Worm (Caenorhabditis elegans) whole organism, L2 larva: ENCODE measurements around the gene mfsd-13.2.

Source experiments
- F13H6.1 ChIP-seq: sonication (generic microtip); optimal IDR thresholded peaks from 2 replicates; lab custom pipeline; 2016; ENCODE audit warnings: missing genetic modification characterization, missing compliant biosample characterization
- alr-1 ChIP-seq: fragments of 150-350 bp; optimal IDR thresholded peaks from 2 replicates; lab custom pipeline; 2014; ENCODE audit warnings: missing biosample characterization, missing genetic modification characterization
- ama-1 ChIP-seq: fragments of 150-350 bp; optimal IDR thresholded peaks from 2 replicates; lab custom pipeline; 2018; ENCODE audit warnings: inconsistent platforms
- blmp-1 ChIP-seq: sonication (generic microtip); optimal IDR thresholded peaks from 2 replicates; lab custom pipeline; 2017; ENCODE audit warnings: missing genetic modification characterization, mild to moderate bottlenecking, missing compliant biosample characterization, antibody characterized with exemption, moderate library complexity; ENCODE audit not compliant: insufficient read depth
- ceh-16 ChIP-seq: fragments of 150-350 bp; optimal IDR thresholded peaks from 2 replicates; lab custom pipeline; 2014; ENCODE audit warnings: missing biosample characterization, missing genetic modification characterization
- ceh-82 ChIP-seq: fragments of 150-350 bp; optimal IDR thresholded peaks from 2 replicates; lab custom pipeline; 2014; ENCODE audit warnings: missing biosample characterization, missing genetic modification characterization
- crh-2 ChIP-seq: sonication (generic microtip); optimal IDR thresholded peaks from 2 replicates; lab custom pipeline; 2017; ENCODE audit warnings: missing biosample characterization, missing genetic modification characterization
- dmd-4 ChIP-seq: sonication (generic microtip); optimal IDR thresholded peaks from 2 replicates; lab custom pipeline; 2017; ENCODE audit warnings: missing biosample characterization, missing genetic modification characterization
- egl-27 ChIP-seq: sonication (generic microtip); optimal IDR thresholded peaks from 3 replicates; lab custom pipeline; 2017; ENCODE audit warnings: missing biosample characterization, missing genetic modification reagents, missing genetic modification characterization
- elt-3 ChIP-seq: sonication (generic microtip); optimal IDR thresholded peaks from 2 replicates; lab custom pipeline; 2017; ENCODE audit warnings: missing biosample characterization, missing genetic modification characterization
- fos-1 ChIP-seq: fragments of 150-350 bp; optimal IDR thresholded peaks from 2 replicates; lab custom pipeline; 2014; ENCODE audit warnings: missing biosample characterization, missing genetic modification characterization
- gmeb-1 ChIP-seq: fragments of 150-350 bp; optimal IDR thresholded peaks from 2 replicates; lab custom pipeline; 2014; ENCODE audit warnings: missing biosample characterization, missing genetic modification characterization
- lin-11 ChIP-seq: fragments of 150-350 bp; sonication (generic microtip); optimal IDR thresholded peaks from 2 replicates; lab custom pipeline; 2014; ENCODE audit warnings: missing biosample characterization, missing genetic modification characterization, inconsistent platforms, mixed read lengths
- lin-13 ChIP-seq: fragments of 150-350 bp; optimal IDR thresholded peaks from 2 replicates; lab custom pipeline; 2014; ENCODE audit warnings: missing biosample characterization, missing genetic modification reagents, missing genetic modification characterization
- lin-39 ChIP-seq: fragments of 150-350 bp; optimal IDR thresholded peaks from 2 replicates; lab custom pipeline; 2014; ENCODE audit warnings: missing biosample characterization, missing genetic modification reagents, missing genetic modification characterization
- lsy-2 ChIP-seq, 2 experiments: fragments of 150-350 bp in 1 of 2; sonication (generic microtip) in 1 of 2; optimal IDR thresholded peaks; 2 replicates each; lab custom pipeline; 2014 to 2017; ENCODE audit warnings: missing biosample characterization in 2 of 2, missing genetic modification characterization in 2 of 2
- mab-5 ChIP-seq: fragments of 150-350 bp; optimal IDR thresholded peaks from 2 replicates; lab custom pipeline; 2014; ENCODE audit warnings: missing biosample characterization, missing genetic modification characterization
- mdl-1 ChIP-seq, 2 experiments: fragments of 150-350 bp in 1 of 2; sonication (generic microtip) in 1 of 2; optimal IDR thresholded peaks; 2 replicates each; lab custom pipeline; 2017; ENCODE audit warnings: missing biosample characterization in 2 of 2, missing genetic modification characterization in 2 of 2
- nhr-10 ChIP-seq: sonication (generic microtip); optimal IDR thresholded peaks from 2 replicates; lab custom pipeline; 2017; ENCODE audit warnings: missing biosample characterization, missing genetic modification characterization
- nhr-12 ChIP-seq: fragments of 150-350 bp; optimal IDR thresholded peaks from 2 replicates; lab custom pipeline; 2014; ENCODE audit warnings: missing biosample characterization, missing genetic modification characterization
- nhr-129 ChIP-seq: fragments of 150-350 bp; optimal IDR thresholded peaks from 2 replicates; lab custom pipeline; 2014; ENCODE audit warnings: missing biosample characterization, missing genetic modification characterization
- nhr-23 ChIP-seq: fragments of 150-350 bp; optimal IDR thresholded peaks from 2 replicates; lab custom pipeline; 2014; ENCODE audit warnings: missing biosample characterization, missing genetic modification reagents, missing genetic modification characterization
- nhr-237 ChIP-seq: fragments of 150-350 bp; optimal IDR thresholded peaks from 2 replicates; lab custom pipeline; 2014; ENCODE audit warnings: missing biosample characterization, missing genetic modification characterization
- nhr-25 ChIP-seq: fragments of 150-350 bp; sonication (generic microtip); optimal IDR thresholded peaks from 3 replicates; lab custom pipeline; 2014; ENCODE audit warnings: missing biosample characterization, missing genetic modification characterization
- peb-1 ChIP-seq: fragments of 150-350 bp; optimal IDR thresholded peaks from 2 replicates; lab custom pipeline; 2014; ENCODE audit warnings: missing biosample characterization, missing genetic modification characterization
- skn-1 ChIP-seq: sonication (generic microtip); optimal IDR thresholded peaks from 2 replicates; lab custom pipeline; 2017; ENCODE audit warnings: missing biosample characterization, missing genetic modification characterization
- sma-9 ChIP-seq, 2 experiments: fragments of 150-350 bp in 1 of 2; sonication (generic microtip) in 1 of 2; optimal IDR thresholded peaks; 2 replicates each; lab custom pipeline; 2014 to 2016; ENCODE audit warnings: missing genetic modification characterization in 2 of 2, mild to moderate bottlenecking in 1 of 2, missing biosample characterization in 1 of 2, missing compliant biosample characterization in 1 of 2, missing genetic modification reagents in 1 of 2, moderate library complexity in 1 of 2
- unc-55 ChIP-seq: fragments of 150-350 bp; sonication (generic microtip); optimal IDR thresholded peaks from 3 replicates; lab custom pipeline; 2014; ENCODE audit warnings: missing biosample characterization, missing genetic modification reagents, missing genetic modification characterization
- unc-62 ChIP-seq: fragments of 150-350 bp; optimal IDR thresholded peaks from 2 replicates; lab custom pipeline; 2014; ENCODE audit warnings: missing biosample characterization, missing genetic modification reagents, missing genetic modification characterization
- zag-1 ChIP-seq: fragments of 150-350 bp; optimal IDR thresholded peaks from 2 replicates; lab custom pipeline; 2014; ENCODE audit warnings: missing biosample characterization, missing genetic modification characterization
- ztf-1 ChIP-seq: fragments of 200-800 bp; sonication (Bioruptor generic); conservative IDR thresholded peaks from 2 replicates; pipeline ENCODE4 v1.3.6; 2022; ENCODE audit warnings: missing genetic modification characterization, missing compliant biosample characterization
- ztf-11 ChIP-seq: sonication (generic microtip); optimal IDR thresholded peaks from 2 replicates; lab custom pipeline; 2017; ENCODE audit warnings: missing biosample characterization, missing genetic modification characterization

mfsd-13.2 gene

DNA sequence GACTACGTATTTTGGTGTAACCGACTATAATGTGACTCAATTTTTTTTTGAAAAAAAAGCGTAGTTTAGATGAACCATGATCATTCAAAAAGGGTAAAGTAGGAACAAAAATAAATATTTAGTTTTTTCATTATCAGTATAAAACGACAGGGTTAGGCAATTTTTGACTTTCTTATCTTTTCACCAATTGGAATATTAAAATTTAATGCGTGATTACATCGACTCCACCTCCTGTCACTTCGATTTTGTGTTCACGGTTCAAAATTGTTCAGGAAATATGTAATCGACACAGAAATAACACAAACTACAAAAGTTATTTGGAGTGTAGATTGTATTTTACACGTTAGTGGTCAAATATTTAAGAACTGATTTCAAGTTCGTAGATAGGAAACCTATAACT is 1.1 kb upstream of the mfsd-13.2 start:
- TF ChIP-seq sma-9 (GFP tag; optimal IDR thresholded peaks at IDR 0.05; lab: Kevin White, UChicago) (peak; percentile 46), sma-9 (tag; optimal IDR thresholded peaks at IDR 0.05; lab: Kevin White, UChicago) (no peak), fos-1 (peak; percentile 81), mab-5 (no peak), crh-2 (tag; lab: Kevin White, UChicago) (peak; percentile 21)

DNA sequence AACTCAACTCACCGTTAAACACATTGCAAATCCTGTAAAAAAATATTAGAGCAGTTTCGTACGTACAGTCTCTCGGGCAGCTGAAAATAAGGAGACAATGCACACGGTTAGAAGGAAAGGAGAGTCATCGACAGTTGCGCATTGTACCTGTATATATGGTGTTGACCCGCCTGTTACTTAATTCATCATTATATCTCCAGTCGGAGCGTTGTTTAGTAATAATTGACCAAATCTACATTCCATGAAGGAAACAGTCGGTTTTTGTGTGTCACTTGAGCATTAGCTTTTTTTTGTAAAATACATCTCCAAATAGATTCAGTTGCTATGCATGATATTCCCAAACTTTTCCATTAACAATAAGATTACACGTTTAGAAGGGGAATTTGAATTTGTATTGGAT is 4.1 kb downstream of the mfsd-13.2 start, which contains the start of gene C27H5.12:
C27H5.12 (minus strand) TSS at position 101 of the 400 bp plus-strand sequence.
- TF ChIP-seq unc-55: no peak
- no peak for TF ChIP-seq ama-1 (lab: Kevin White, UChicago)
- TF ChIP-seq egl-27 (tag; lab: Kevin White, UChicago): no peak
- TF ChIP-seq blmp-1 (tag; lab: Kevin White, UChicago): no peak
- no peak for TF ChIP-seq mdl-1 (tag; optimal IDR thresholded peaks at IDR 0.05; lab: Kevin White, UChicago)
- no peak for TF ChIP-seq lin-39
- TF ChIP-seq nhr-12 (tag; lab: Kevin White, UChicago): no peak
- no peak for TF ChIP-seq fos-1

DNA sequence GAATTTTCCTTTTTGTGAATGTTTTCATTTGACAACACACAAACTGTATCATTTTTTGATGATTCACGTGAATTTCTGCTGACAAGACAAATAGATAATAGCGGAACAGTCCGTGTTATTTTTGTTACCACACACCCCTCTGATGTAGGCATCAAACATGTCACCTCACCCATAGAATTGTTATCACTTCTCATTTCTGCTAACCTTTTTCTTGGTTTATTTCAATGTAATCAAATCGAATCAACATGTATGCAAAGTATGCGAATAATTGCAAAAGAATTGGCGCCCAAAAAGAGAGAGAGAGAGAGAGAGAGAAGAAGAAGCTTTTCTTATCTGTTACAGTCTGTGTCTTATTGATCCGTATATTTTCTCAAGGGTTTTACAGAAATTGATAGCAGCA is 8.2 kb downstream of the mfsd-13.2 start:
- TF ChIP-seq gmeb-1 (peak; percentile 27), fos-1 (peak; percentile 52), lsy-2 (tag; optimal IDR thresholded peaks at IDR 0.05; lab: Kevin White, UChicago) (no peak), crh-2 (tag; lab: Kevin White, UChicago) (peak; percentile 43), sma-9 (GFP tag; optimal IDR thresholded peaks at IDR 0.05; lab: Kevin White, UChicago) (peak; percentile 60), sma-9 (tag; optimal IDR thresholded peaks at IDR 0.05; lab: Kevin White, UChicago) (no peak)

DNA sequence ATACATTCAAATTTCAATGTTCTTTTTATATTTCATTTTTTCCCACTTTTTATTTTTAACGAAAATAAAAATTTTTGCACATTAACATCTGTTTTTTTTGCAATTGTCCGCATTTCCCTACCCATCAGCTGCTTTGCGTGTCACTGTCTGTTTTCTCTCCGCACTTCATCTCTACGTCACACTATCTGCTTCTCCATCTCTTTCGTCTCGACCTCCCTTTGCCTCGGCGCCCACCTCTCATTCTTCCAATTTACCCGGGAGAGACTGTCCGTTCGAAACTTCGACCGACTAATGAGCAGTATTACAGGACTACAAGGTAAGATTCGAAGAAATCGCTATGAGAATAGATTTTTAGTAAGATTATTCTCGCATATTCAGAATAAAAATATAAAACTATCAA is 10.3 kb downstream of the mfsd-13.2 start, which contains the start of gene C27H5.2:
C27H5.2 (plus strand) TSS at position 190 of the 400 bp plus-strand sequence.
- TF ChIP-seq nhr-129 (tag; lab: Kevin White, UChicago): peak; percentile 21
- no peak for TF ChIP-seq lin-11 (tag; lab: Kevin White, UChicago)
- no peak for TF ChIP-seq ceh-82 (tag; lab: Kevin White, UChicago)
- peak; percentile 21 for TF ChIP-seq ama-1 (lab: Kevin White, UChicago)
- TF ChIP-seq fos-1: peak; percentile 48
- TF ChIP-seq lsy-2 (tag; optimal IDR thresholded peaks at IDR 0.05; lab: Kevin White, UChicago): peak in 1 of 2 experiments; percentile 18

DNA sequence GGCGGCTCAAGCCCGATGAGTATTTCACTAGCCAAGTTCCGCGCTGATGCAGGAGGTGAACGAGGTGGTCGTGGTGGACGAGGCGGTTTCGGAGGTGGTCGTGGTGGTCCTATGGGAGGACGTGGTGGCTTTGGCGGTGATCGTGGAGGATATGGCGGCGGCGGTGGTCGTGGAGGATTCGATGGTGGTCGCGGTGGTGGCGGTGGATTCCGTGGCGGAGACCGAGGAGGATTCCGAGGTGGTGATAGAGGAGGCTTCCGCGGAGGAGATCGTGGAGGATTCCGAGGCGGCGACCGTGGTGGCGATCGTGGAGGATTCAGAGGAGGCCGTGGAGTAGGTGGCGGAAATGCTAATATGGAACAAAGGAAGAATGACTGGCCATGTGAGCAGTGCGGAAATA is 10.9 kb downstream of the mfsd-13.2 start:
- TF ChIP-seq nhr-10 (tag; lab: Kevin White, UChicago): no peak
- TF ChIP-seq nhr-25 (tag; lab: Kevin White, UChicago): no peak
- no peak for TF ChIP-seq mdl-1 (tag; optimal IDR thresholded peaks at IDR 0.05; lab: Kevin White, UChicago)
- no peak for TF ChIP-seq nhr-237
- TF ChIP-seq unc-62 (GFP tag; lab: Kevin White, UChicago): no peak
- TF ChIP-seq nhr-12 (tag; lab: Kevin White, UChicago): no peak
- no peak for TF ChIP-seq skn-1 (tag; lab: Kevin White, UChicago)
- TF ChIP-seq sma-9 (GFP tag; optimal IDR thresholded peaks at IDR 0.05; lab: Kevin White, UChicago): no peak
- TF ChIP-seq sma-9 (tag; optimal IDR thresholded peaks at IDR 0.05; lab: Kevin White, UChicago): no peak
- TF ChIP-seq alr-1: no peak
- TF ChIP-seq gmeb-1: no peak
- no peak for TF ChIP-seq zag-1 (tag; lab: Kevin White, UChicago)
- no peak for TF ChIP-seq ztf-11 (tag; lab: Kevin White, UChicago)
- no peak for TF ChIP-seq elt-3 (tag; lab: Kevin White, UChicago)
- TF ChIP-seq lin-13 (GFP tag; lab: Kevin White, UChicago): no peak
- TF ChIP-seq F13H6.1 (tag; lab: Kevin White, UChicago): no peak
- TF ChIP-seq ztf-1: no peak
- no peak for TF ChIP-seq nhr-23 (tag; lab: Kevin White, UChicago)
- no peak for TF ChIP-seq dmd-4 (tag; lab: Kevin White, UChicago)
- no peak for TF ChIP-seq peb-1
- no peak for TF ChIP-seq ceh-16 (tag; lab: Kevin White, UChicago)
